Fruit fly (Drosophila melanogaster) whole organism, embryonic: ENCODE measurements around the gene Cdc5.

ENCODE experiments used
- Adf1 ChIP-seq: fragments of 200-800 bp; sonication (Bioruptor generic); IDR thresholded peaks from 2 replicates; pipeline ENCODE4 v1.3.6; 2022; ENCODE audit warnings: missing biosample characterization, missing genetic modification characterization
- B-H1 ChIP-seq: fragments of 200-800 bp; sonication (Bioruptor generic); IDR thresholded peaks from 3 replicates; pipeline ENCODE4 v1.3.6; 2022; ENCODE audit warnings: missing biosample characterization, missing genetic modification characterization
- CG10565 ChIP-seq: fragments of 200-800 bp; sonication (Bioruptor generic); optimal IDR thresholded peaks from 3 replicates; lab custom pipeline; 2016; ENCODE audit warnings: missing biosample characterization, mild to moderate bottlenecking, missing genetic modification characterization
- CG12942 ChIP-seq: fragments of 200-800 bp; sonication (Bioruptor generic); optimal IDR thresholded peaks from 3 replicates; lab custom pipeline; 2016; ENCODE audit warnings: missing biosample characterization, missing genetic modification characterization
- CG13894 ChIP-seq: fragments of 200-800 bp; sonication (Bioruptor generic); optimal IDR thresholded peaks from 3 replicates; lab custom pipeline; 2018; ENCODE audit warnings: missing biosample characterization, mild to moderate bottlenecking, missing genetic modification characterization, moderate library complexity
- CG1832 ChIP-seq: fragments of 200-800 bp; sonication (Bioruptor generic); optimal IDR thresholded peaks from 2 replicates; lab custom pipeline; 2017; ENCODE audit warnings: missing biosample characterization, mild to moderate bottlenecking, missing genetic modification characterization, inconsistent platforms
- CG30020 ChIP-seq: fragments of 200-800 bp; optimal IDR thresholded peaks from 2 replicates; lab custom pipeline; 2019; ENCODE audit warnings: missing biosample characterization, mild to moderate bottlenecking, missing genetic modification characterization, moderate library complexity
- CG30431 ChIP-seq: fragments of 200-800 bp; sonication (Bioruptor generic); optimal IDR thresholded peaks from 2 replicates; lab custom pipeline; 2017; ENCODE audit warnings: missing biosample characterization, missing genetic modification characterization
- CG4360 ChIP-seq: fragments of 200-800 bp; sonication (Bioruptor generic); IDR thresholded peaks from 2 replicates; pipeline ENCODE4 v1.3.6; 2022; ENCODE audit warnings: missing biosample characterization, missing genetic modification characterization
- CG4617 ChIP-seq: fragments of 200-800 bp; sonication (Bioruptor generic); optimal IDR thresholded peaks from 3 replicates; lab custom pipeline; 2016; ENCODE audit warnings: missing biosample characterization, missing genetic modification characterization, borderline replicate concordance
- CG5953 ChIP-seq: fragments of 200-800 bp; sonication (Bioruptor generic); IDR thresholded peaks from 2 replicates; pipeline ENCODE4 v1.3.6; 2022; ENCODE audit warnings: missing biosample characterization, missing genetic modification characterization
- CG7786 ChIP-seq: fragments of 200-800 bp; sonication (Bioruptor generic); optimal IDR thresholded peaks from 2 replicates; lab custom pipeline; 2016; ENCODE audit warnings: missing biosample characterization, missing genetic modification characterization
- CG7987 ChIP-seq: fragments of 200-800 bp; sonication (Bioruptor generic); optimal IDR thresholded peaks from 2 replicates; lab custom pipeline; 2018; ENCODE audit warnings: missing biosample characterization, mild to moderate bottlenecking, missing genetic modification characterization, moderate library complexity
- CG9609 ChIP-seq: fragments of 200-800 bp; sonication (Bioruptor generic); optimal IDR thresholded peaks from 3 replicates; lab custom pipeline; 2016; ENCODE audit warnings: missing biosample characterization, missing genetic modification characterization
- Dfd ChIP-seq, 2 experiments: fragments of >200 bp; optimal IDR thresholded peaks; 2 replicates each; lab custom pipeline; 2017; ENCODE audit warnings: missing biosample characterization in 2 of 2, missing genetic modification characterization in 2 of 2
- Doc3 ChIP-seq: fragments of 200-800 bp; sonication (Bioruptor generic); IDR thresholded peaks from 3 replicates; pipeline ENCODE4 v1.3.6; 2022; ENCODE audit warnings: missing biosample characterization, missing genetic modification characterization; ENCODE audit not compliant: partially characterized antibody
- Eip74EF ChIP-seq, 2 experiments: fragments of 200-800 bp in 1 of 2; fragments of >200 bp in 1 of 2; sonication (Bioruptor generic) in 1 of 2; optimal IDR thresholded peaks; 2 replicates each; lab custom pipeline; 2017 to 2019; ENCODE audit warnings: missing biosample characterization in 2 of 2, missing genetic modification characterization in 2 of 2, mild to moderate bottlenecking in 1 of 2, moderate library complexity in 1 of 2
- Fer3 ChIP-seq: fragments of 200-800 bp; sonication (Bioruptor generic); optimal IDR thresholded peaks from 2 replicates; lab custom pipeline; 2018; ENCODE audit warnings: missing biosample characterization, mild to moderate bottlenecking, missing genetic modification characterization, moderate library complexity
- MESR4 ChIP-seq: fragments of 200-800 bp; sonication (Bioruptor generic); optimal IDR thresholded peaks from 2 replicates; lab custom pipeline; 2018; ENCODE audit warnings: missing biosample characterization, mild to moderate bottlenecking, missing genetic modification characterization, moderate library complexity
- Meics ChIP-seq: fragments of 200-800 bp; sonication (Bioruptor generic); optimal IDR thresholded peaks from 2 replicates; lab custom pipeline; 2017; ENCODE audit warnings: missing biosample characterization, mild to moderate bottlenecking, missing genetic modification characterization
- Mrtf ChIP-seq: fragments of 200-800 bp; sonication (Bioruptor generic); IDR thresholded peaks from 3 replicates; pipeline ENCODE4 v1.3.6; 2022; ENCODE audit warnings: missing biosample characterization, missing genetic modification characterization
- NK7.1 ChIP-seq: fragments of 200-800 bp; sonication (Bioruptor generic); optimal IDR thresholded peaks from 3 replicates; lab custom pipeline; 2016; ENCODE audit warnings: missing biosample characterization, missing genetic modification characterization
- Nf-YB ChIP-seq: fragments of 200-800 bp; sonication (Bioruptor generic); optimal IDR thresholded peaks from 3 replicates; lab custom pipeline; 2019; ENCODE audit warnings: missing biosample characterization, mild to moderate bottlenecking, missing genetic modification characterization, moderate library complexity
- Opbp ChIP-seq: fragments of 200-800 bp; sonication (Bioruptor generic); IDR thresholded peaks from 3 replicates; pipeline ENCODE4 v1.3.6; 2022; ENCODE audit warnings: missing biosample characterization, missing genetic modification characterization; ENCODE audit not compliant: partially characterized antibody
- Side ChIP-seq: fragments of 200-800 bp; sonication (Bioruptor generic); optimal IDR thresholded peaks from 2 replicates; lab custom pipeline; 2016; ENCODE audit warnings: missing biosample characterization, missing genetic modification characterization
- Taf1 ChIP-seq: fragments of 200-800 bp; sonication (Bioruptor generic); IDR thresholded peaks from 2 replicates; pipeline ENCODE4 v1.3.6; 2022; ENCODE audit warnings: missing biosample characterization, missing genetic modification characterization
- abd-A ChIP-seq: fragments of 200-800 bp; sonication (Bioruptor generic); optimal IDR thresholded peaks from 3 replicates; lab custom pipeline; 2019; ENCODE audit warnings: missing biosample characterization, mild to moderate bottlenecking, missing genetic modification characterization, moderate library complexity
- ac ChIP-seq: fragments of 200-800 bp; sonication (Bioruptor generic); optimal IDR thresholded peaks from 3 replicates; lab custom pipeline; 2017; ENCODE audit warnings: missing biosample characterization, mild to moderate bottlenecking, missing genetic modification characterization
- amos ChIP-seq: fragments of 200-800 bp; sonication (Bioruptor generic); IDR thresholded peaks from 2 replicates; pipeline ENCODE4 v1.3.6; 2022; ENCODE audit warnings: missing biosample characterization, missing genetic modification characterization; ENCODE audit not compliant: partially characterized antibody
- ato ChIP-seq: fragments of 200-800 bp; sonication (Bioruptor generic); IDR thresholded peaks from 2 replicates; pipeline ENCODE4 v1.3.6; 2022; ENCODE audit warnings: missing biosample characterization, missing genetic modification characterization; ENCODE audit not compliant: partially characterized antibody
- dati ChIP-seq: fragments of 200-800 bp; sonication (Bioruptor generic); IDR thresholded peaks from 2 replicates; pipeline ENCODE4 v1.3.6; 2022; ENCODE audit warnings: missing biosample characterization, missing genetic modification characterization
- dimm ChIP-seq: fragments of 200-800 bp; sonication (Bioruptor generic); IDR thresholded peaks from 2 replicates; pipeline ENCODE4 v1.3.6; 2022; ENCODE audit warnings: missing biosample characterization, missing genetic modification characterization
- en ChIP-seq: fragments of 200-800 bp; sonication (Bioruptor generic); optimal IDR thresholded peaks from 2 replicates; lab custom pipeline; 2016; ENCODE audit warnings: missing biosample characterization, missing genetic modification characterization
- gcm ChIP-seq: fragments of 200-800 bp; sonication (Bioruptor generic); optimal IDR thresholded peaks from 2 replicates; lab custom pipeline; 2019; ENCODE audit warnings: missing biosample characterization, mild to moderate bottlenecking, missing genetic modification characterization, moderate library complexity
- gsb ChIP-seq: fragments of 200-800 bp; sonication (Bioruptor generic); IDR thresholded peaks from 2 replicates; pipeline ENCODE4 v1.3.6; 2022; ENCODE audit warnings: missing biosample characterization, missing genetic modification characterization
- hth ChIP-seq: fragments of >200 bp; optimal IDR thresholded peaks from 2 replicates; lab custom pipeline; 2017; ENCODE audit warnings: inconsistent platforms
- jigr1 ChIP-seq: fragments of 200-800 bp; sonication (Bioruptor generic); IDR thresholded peaks from 3 replicates; pipeline ENCODE4 v1.3.6; 2022; ENCODE audit warnings: missing biosample characterization, missing genetic modification characterization
- jumu ChIP-seq: fragments of 200-800 bp; sonication (Bioruptor generic); optimal IDR thresholded peaks from 3 replicates; lab custom pipeline; 2016; ENCODE audit warnings: missing biosample characterization, missing genetic modification characterization
- kay ChIP-seq: fragments of 200-800 bp; sonication (Bioruptor generic); optimal IDR thresholded peaks from 2 replicates; lab custom pipeline; 2016; ENCODE audit warnings: missing biosample characterization, missing genetic modification characterization
- klu ChIP-seq: fragments of 200-800 bp; sonication (Bioruptor generic); IDR thresholded peaks from 2 replicates; pipeline ENCODE4 v1.3.6; 2022; ENCODE audit warnings: missing biosample characterization, missing genetic modification characterization
- lab ChIP-seq: fragments of 200-800 bp; sonication (Bioruptor generic); optimal IDR thresholded peaks from 3 replicates; lab custom pipeline; 2017; ENCODE audit warnings: missing biosample characterization, missing genetic modification characterization, mild to moderate bottlenecking, moderate library complexity, missing genetic modification reagents
- lbe ChIP-seq: fragments of 200-800 bp; sonication (Bioruptor generic); optimal IDR thresholded peaks from 2 replicates; lab custom pipeline; 2016; ENCODE audit warnings: missing biosample characterization, mild to moderate bottlenecking, missing genetic modification characterization
- nerfin-1 ChIP-seq: fragments of 200-800 bp; sonication (Bioruptor generic); optimal IDR thresholded peaks from 3 replicates; lab custom pipeline; 2019; ENCODE audit warnings: missing biosample characterization, mild to moderate bottlenecking, missing genetic modification characterization, moderate library complexity
- pb ChIP-seq: fragments of 200-800 bp; sonication (Bioruptor generic); optimal IDR thresholded peaks from 3 replicates; lab custom pipeline; 2016; ENCODE audit warnings: missing biosample characterization, missing genetic modification characterization
- pho ChIP-seq: fragments of 200-800 bp; sonication (Bioruptor generic); optimal IDR thresholded peaks from 2 replicates; lab custom pipeline; 2016; ENCODE audit warnings: missing biosample characterization, missing genetic modification characterization
- sim ChIP-seq: fragments of 200-800 bp; sonication (Bioruptor generic); IDR thresholded peaks from 2 replicates; pipeline ENCODE4 v1.3.6; 2022; ENCODE audit warnings: missing biosample characterization, missing genetic modification characterization
- sqz ChIP-seq: fragments of 200-800 bp; sonication (Bioruptor generic); optimal IDR thresholded peaks from 3 replicates; lab custom pipeline; 2018; ENCODE audit warnings: missing biosample characterization, mild to moderate bottlenecking, missing genetic modification characterization
- sr ChIP-seq: fragments of 200-800 bp; sonication (Bioruptor generic); IDR thresholded peaks from 3 replicates; pipeline ENCODE4 v1.3.6; 2022; ENCODE audit warnings: missing biosample characterization, missing genetic modification characterization
- stwl ChIP-seq: fragments of 200-800 bp; sonication (Bioruptor generic); optimal IDR thresholded peaks from 3 replicates; lab custom pipeline; 2018; ENCODE audit warnings: missing biosample characterization, mild to moderate bottlenecking, missing genetic modification characterization, moderate library complexity
- toy ChIP-seq: fragments of 200-800 bp; sonication (Bioruptor generic); IDR thresholded peaks from 2 replicates; pipeline ENCODE4 v1.3.6; 2022; ENCODE audit warnings: missing biosample characterization, missing genetic modification characterization
- wek ChIP-seq: fragments of 200-800 bp; sonication (Bioruptor generic); optimal IDR thresholded peaks from 3 replicates; lab custom pipeline; 2018; ENCODE audit warnings: missing biosample characterization, mild to moderate bottlenecking, missing genetic modification characterization, moderate library complexity
- zen ChIP-seq: fragments of 200-800 bp; sonication (Bioruptor generic); optimal IDR thresholded peaks from 3 replicates; lab custom pipeline; 2018; ENCODE audit warnings: missing biosample characterization, mild to moderate bottlenecking, missing genetic modification characterization, moderate library complexity

Gene Cdc5

DNA sequence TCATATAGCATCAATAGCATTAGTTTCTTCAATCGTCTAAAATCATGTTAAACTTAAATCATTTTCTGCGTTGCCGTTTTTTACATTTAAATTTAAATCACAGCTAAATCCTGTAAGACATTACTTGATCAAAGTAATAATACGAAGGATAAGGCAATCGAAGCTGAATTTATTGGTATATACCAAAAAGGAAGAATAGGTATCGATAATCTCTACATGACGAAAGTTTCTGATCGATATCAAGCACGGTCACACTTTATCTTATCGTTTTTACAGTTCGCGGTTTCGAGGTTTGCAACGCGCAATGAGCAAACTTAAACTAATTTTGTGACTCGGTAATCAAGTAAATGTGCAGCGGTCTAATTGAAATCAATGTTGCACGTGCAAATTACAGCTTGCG, 33.4 kb downstream of the Cdc5 start, which contains the start of the genes Atac3 and Ptpmeg (continued):
- TF ChIP-seq Opbp (peak; percentile 19; the same call in 1 of the 3 replicates), CG4360 (GFP tag; lab: Robert Waterston, UW) (no peak), pb (GFP tag; lab: Kevin White, UChicago) (no peak), hth (lab: Kevin White, UChicago) (no peak), CG12942 (GFP tag; lab: Kevin White, UChicago) (no peak), Fer3 (tag; lab: Kevin White, UChicago) (no peak), abd-A (tag; lab: Kevin White, UChicago) (no peak), sr (GFP tag; lab: Robert Waterston, UW) (no peak), en (no peak), Eip74EF (GFP tag; optimal IDR thresholded peaks at IDR 0.05; lab: Kevin White, UChicago) (no peak), CG30431 (no peak), Adf1 (GFP tag; lab: Robert Waterston, UW) (no peak), CG10565 (no peak), sqz (no peak), NK7.1 (no peak), Doc3 (peak; percentile 62), CG30020 (tag; lab: Kevin White, UChicago) (peak; percentile 23), gcm (GFP tag; lab: Kevin White, UChicago) (no peak), CG9609 (no peak), ac (GFP tag; lab: Kevin White, UChicago) (no peak), B-H1 (GFP tag; lab: Robert Waterston, UW) (no peak), CG13894 (peak; percentile 10), pho (GFP tag; lab: Kevin White, UChicago) (no peak), sim (GFP tag; lab: Robert Waterston, UW) (no peak), dati (no peak), Mrtf (GFP tag; lab: Robert Waterston, UW) (no peak), stwl (tag; lab: Kevin White, UChicago) (peak; percentile 95), nerfin-1 (no peak), MESR4 (GFP tag; lab: Kevin White, UChicago) (no peak), jumu (GFP tag; lab: Kevin White, UChicago) (no peak), wek (GFP tag; lab: Kevin White, UChicago) (no peak), Taf1 (GFP tag; lab: Robert Waterston, UW) (no peak), toy (GFP tag; lab: Robert Waterston, UW) (no peak), gsb (no peak), CG5953 (no peak), lbe (GFP tag; lab: Kevin White, UChicago) (no peak), CG7987 (GFP tag; lab: Kevin White, UChicago) (no peak), CG4617 (GFP tag; lab: Kevin White, UChicago) (no peak), dimm (GFP tag; lab: Robert Waterston, UW) (no peak), klu (GFP tag; lab: Robert Waterston, UW) (no peak), Side (GFP tag; lab: Kevin White, UChicago) (no peak), Meics (GFP tag; lab: Kevin White, UChicago) (no peak), Dfd (GFP tag; optimal IDR thresholded peaks at IDR 0.05; lab: Kevin White, UChicago) (no peak), Nf-YB (GFP tag; lab: Kevin White, UChicago) (no peak), CG7786 (GFP tag; lab: Kevin White, UChicago) (no peak), lab (GFP tag; lab: Kevin White, UChicago) (no peak), ato (GFP tag; lab: Robert Waterston, UW) (no peak), zen (no peak), jigr1 (no peak), kay (GFP tag; lab: Kevin White, UChicago) (no peak), CG1832 (GFP tag; lab: Kevin White, UChicago) (no peak), amos (GFP tag; lab: Robert Waterston, UW) (peak; percentile 60)
